Worm (Caenorhabditis elegans) whole organism, L4/young adult: ENCODE measurements around the gene spe-19.

Experiments used
- W03F9.2 ChIP-seq: fragments of 150-350 bp; optimal IDR thresholded peaks from 2 replicates; lab custom pipeline; 2014; ENCODE audit warnings: missing biosample characterization, missing genetic modification characterization
- dao-5 ChIP-seq: sonication (generic microtip); optimal IDR thresholded peaks from 2 replicates; lab custom pipeline; 2016; ENCODE audit warnings: missing genotype, missing genetic modification characterization, moderate library complexity, missing compliant biosample characterization
- him-1 ChIP-seq: sonication (generic microtip); optimal IDR thresholded peaks from 2 replicates; lab custom pipeline; 2016; ENCODE audit warnings: missing genotype, missing genetic modification reagents, missing genetic modification characterization, missing compliant biosample characterization

spe-19 gene

ce11 chrV:20047310-20047709 lies at the start of gene spe-19:
spe-19 (minus strand) TSS chrV:20047410.
- TF ChIP-seq him-1 (tag; lab: Kevin White, UChicago) (no peak), dao-5 (tag; lab: Kevin White, UChicago) (no peak), W03F9.2 (tag; lab: Kevin White, UChicago) (no peak)

DNA sequence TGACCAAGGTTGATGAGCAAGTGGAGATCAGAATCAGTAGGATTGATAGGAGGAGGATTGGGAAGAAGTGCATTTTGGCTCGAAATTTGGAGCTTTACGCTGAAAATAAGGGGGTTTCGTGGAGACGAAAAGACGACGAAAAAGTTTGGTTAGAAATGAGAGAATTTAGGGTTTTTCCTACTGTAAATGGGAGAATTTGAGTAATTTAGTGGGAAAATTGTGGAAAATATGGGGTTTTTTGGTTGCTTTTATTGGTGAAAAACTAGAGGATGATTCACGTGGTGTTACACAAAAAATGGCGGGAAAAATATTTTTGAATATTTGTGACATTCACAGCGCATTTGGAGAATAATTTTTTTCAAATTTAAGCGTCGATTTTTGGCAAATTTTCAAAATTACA lies 47.7 kb upstream of the spe-19 start, which contains the start of gene nlp-69:
Gene nlp-69 (minus strand): TSS at position 101 of the 400 bp plus-strand sequence.
- no peak for TF ChIP-seq dao-5 (tag; lab: Kevin White, UChicago)
- TF ChIP-seq W03F9.2 (tag; lab: Kevin White, UChicago): no peak
- TF ChIP-seq him-1 (tag; lab: Kevin White, UChicago): no peak

ce11 chrV:20093940-20094339 lies 46.7 kb upstream of the spe-19 start:
- TF ChIP-seq W03F9.2 (tag; lab: Kevin White, UChicago): no peak

- TF ChIP-seq W03F9.2 (tag; lab: Kevin White, UChicago) (peak; percentile 17), dao-5 (tag; lab: Kevin White, UChicago) (no peak), him-1 (tag; lab: Kevin White, UChicago) (no peak)
Measured at ce11 chrV:20090698-20091313, 43.6 kb upstream of the spe-19 start, which contains the start of the genes dcs-1 and sec-23. dcs-1 (minus strand) TSS chrV:20090743. sec-23 (plus strand) TSS chrV:20091263.

DNA sequence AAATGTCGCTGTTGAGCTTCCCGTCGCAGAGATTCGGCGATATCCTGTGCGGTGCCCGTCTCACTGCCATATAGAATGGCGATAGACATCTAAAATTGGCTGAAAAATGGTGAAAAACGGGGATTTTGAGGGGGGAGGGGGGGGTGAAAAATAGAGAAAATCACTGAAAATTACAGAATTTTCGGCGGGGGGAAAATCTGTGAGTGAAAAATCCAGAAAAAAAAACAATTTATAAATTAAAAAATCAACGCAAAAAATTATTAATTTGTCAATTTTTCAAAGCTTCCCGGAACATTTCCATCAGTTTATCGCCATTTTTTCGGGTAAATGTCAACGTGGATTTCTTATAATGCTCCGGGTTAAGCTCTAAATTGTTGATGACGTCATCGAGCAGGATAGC lies 40.4 kb upstream of the spe-19 start, which contains the start of gene fre-1:
Gene fre-1 (minus strand): TSS at position 101 of the 400 bp plus-strand sequence.
- no peak for TF ChIP-seq him-1 (tag; lab: Kevin White, UChicago)
- no peak for TF ChIP-seq W03F9.2 (tag; lab: Kevin White, UChicago)
- no peak for TF ChIP-seq dao-5 (tag; lab: Kevin White, UChicago)

ce11 chrV:20074345-20074744 lies 27.1 kb upstream of the spe-19 start:
- no peak for TF ChIP-seq W03F9.2 (tag; lab: Kevin White, UChicago)
- TF ChIP-seq him-1 (tag; lab: Kevin White, UChicago): no peak
- TF ChIP-seq dao-5 (tag; lab: Kevin White, UChicago): no peak

- TF ChIP-seq him-1 (tag; lab: Kevin White, UChicago) (no peak), W03F9.2 (tag; lab: Kevin White, UChicago) (no peak), dao-5 (tag; lab: Kevin White, UChicago) (no peak)
Measured at ce11 chrV:20068389-20068788, 21.2 kb upstream of the spe-19 start.

- TF ChIP-seq dao-5 (tag; lab: Kevin White, UChicago) (no peak), him-1 (tag; lab: Kevin White, UChicago) (no peak), W03F9.2 (tag; lab: Kevin White, UChicago) (no peak)
Measured at ce11 chrV:20067075-20067474, 19.9 kb upstream of the spe-19 start.

- TF ChIP-seq him-1 (tag; lab: Kevin White, UChicago) (no peak), dao-5 (tag; lab: Kevin White, UChicago) (no peak), W03F9.2 (tag; lab: Kevin White, UChicago) (no peak)
Measured at ce11 chrV:20065096-20065495, 17.9 kb upstream of the spe-19 start.

DNA sequence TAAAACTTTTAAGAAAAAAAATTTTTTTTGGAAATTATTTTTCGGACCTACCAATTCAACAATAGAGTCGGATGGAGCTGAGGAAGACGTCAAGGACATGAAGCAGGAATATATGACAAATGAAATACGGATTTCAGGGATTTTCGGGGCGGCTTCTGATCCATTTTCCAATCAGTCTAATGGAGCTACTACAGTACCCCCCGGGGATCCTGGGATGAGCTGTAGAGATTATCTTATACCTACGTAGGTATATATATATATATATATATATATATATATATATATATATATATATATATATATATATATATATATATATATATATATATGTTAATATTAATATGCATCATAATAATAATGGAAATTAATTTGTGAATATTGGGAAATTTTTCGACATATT lies 16.9 kb upstream of the spe-19 start, which contains the start of gene ttx-1:
Gene ttx-1 (minus strand): TSS at position 101 of the 400 bp plus-strand sequence.
- no peak for TF ChIP-seq him-1 (tag; lab: Kevin White, UChicago)
- TF ChIP-seq dao-5 (tag; lab: Kevin White, UChicago): no peak
- TF ChIP-seq W03F9.2 (tag; lab: Kevin White, UChicago): no peak

ce11 chrV:20061498-20061897 lies 14.3 kb upstream of the spe-19 start:
- TF ChIP-seq W03F9.2 (tag; lab: Kevin White, UChicago) (no peak), him-1 (tag; lab: Kevin White, UChicago) (no peak), dao-5 (tag; lab: Kevin White, UChicago) (no peak)

ce11 chrV:20059370-20059769 lies 12.2 kb upstream of the spe-19 start:
- TF ChIP-seq him-1 (tag; lab: Kevin White, UChicago) (no peak), dao-5 (tag; lab: Kevin White, UChicago) (no peak), W03F9.2 (tag; lab: Kevin White, UChicago) (no peak)

DNA sequence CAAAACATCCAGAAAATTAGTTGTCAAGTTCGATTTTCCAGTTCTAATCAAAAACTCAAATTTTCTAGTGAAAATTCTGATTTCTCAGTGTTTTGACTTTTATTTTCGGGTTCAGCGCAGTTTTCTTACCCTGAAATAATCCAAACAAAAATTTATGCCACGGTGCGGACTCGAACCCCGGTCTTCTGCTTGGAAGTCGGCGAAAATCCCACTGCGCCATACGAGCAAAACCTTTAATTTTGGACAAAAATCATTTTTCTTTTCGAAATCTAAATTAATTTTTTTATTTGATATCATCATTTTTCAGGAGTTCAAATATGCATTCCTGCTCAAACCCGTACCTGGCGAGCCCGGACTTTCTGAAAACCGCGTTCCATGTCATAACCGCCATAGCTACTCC lies 1.9 kb upstream of the spe-19 start, which contains the start of gene srh-233:
Gene srh-233 (plus strand): TSS at position 301 of the 400 bp plus-strand sequence.
- TF ChIP-seq dao-5 (tag; lab: Kevin White, UChicago) (no peak), him-1 (tag; lab: Kevin White, UChicago) (no peak), W03F9.2 (tag; lab: Kevin White, UChicago) (no peak)

- TF ChIP-seq W03F9.2 (tag; lab: Kevin White, UChicago): no peak
- no peak for TF ChIP-seq him-1 (tag; lab: Kevin White, UChicago)
- TF ChIP-seq dao-5 (tag; lab: Kevin White, UChicago): no peak
Measured at ce11 chrV:20037287-20037686, 9.9 kb downstream of the spe-19 start, which contains the start of gene Y113G7A.16. Y113G7A.16 (plus strand) TSS chrV:20037587.
